Fruit fly (Drosophila melanogaster): ENCODE measurements around the gene brv2.

DNA sequence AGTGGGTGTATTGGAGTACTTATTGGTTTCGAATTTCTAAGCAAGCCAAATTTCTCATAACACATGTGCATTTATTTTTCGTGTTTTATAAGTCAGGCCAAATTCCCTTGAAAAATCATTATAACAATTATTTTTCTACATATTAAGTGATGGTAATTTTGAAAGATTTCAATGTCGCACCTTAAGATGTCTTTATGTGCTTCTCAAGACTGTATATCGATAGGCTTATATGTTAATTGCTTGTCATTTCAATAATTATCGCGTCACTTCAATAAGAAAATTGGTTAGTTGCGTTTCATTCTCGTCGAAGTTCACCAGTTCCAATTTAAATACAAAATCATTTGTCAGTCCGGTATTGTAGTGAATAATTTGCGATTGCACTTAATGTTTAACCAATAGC lies 7.0 kb upstream of the brv2 start, which contains the start of gene CG7692:
- no peak for TF ChIP-seq CG14711 (tag; optimal IDR thresholded peaks at IDR 0.05)
- no peak for TF ChIP-seq Hr96 (GFP tag; optimal IDR thresholded peaks at IDR 0.05)
- no peak for TF ChIP-seq ovo (GFP tag; optimal IDR thresholded peaks at IDR 0.05)
- no peak for TF ChIP-seq pad (GFP tag; optimal IDR thresholded peaks at IDR 0.05)

All from whole organism, adult.